Fruit fly (Drosophila melanogaster) whole organism, wandering third instar larva: ENCODE measurements around the gene PIG-K.

Source experiments
- CG9705 ChIP-seq: fragments of 200-800 bp; sonication (Bioruptor generic); optimal IDR thresholded peaks from 2 replicates; lab custom pipeline; 2018; ENCODE audit warnings: missing biosample characterization, mild to moderate bottlenecking, missing genetic modification characterization
- Jra ChIP-seq: sonication (Bioruptor generic); optimal IDR thresholded peaks from 2 replicates; lab custom pipeline; 2016; ENCODE audit warnings: missing biosample characterization, missing genetic modification characterization
- N ChIP-seq: fragments of >200 bp; optimal IDR thresholded peaks from 2 replicates; lab custom pipeline; 2018; ENCODE audit warnings: missing biosample characterization, missing external identifiers, missing genetic modification characterization
- OdsH ChIP-seq: fragments of 200-800 bp; sonication (Bioruptor generic); optimal IDR thresholded peaks from 2 replicates; lab custom pipeline; 2016; ENCODE audit warnings: missing biosample characterization, mild to moderate bottlenecking, missing genetic modification characterization
- dsf ChIP-seq: sonication (Bioruptor generic); optimal IDR thresholded peaks from 2 replicates; lab custom pipeline; 2016; ENCODE audit warnings: missing biosample characterization, missing genetic modification characterization, borderline replicate concordance
- ey ChIP-seq: fragments of 200-800 bp; sonication (Bioruptor generic); optimal IDR thresholded peaks from 2 replicates; lab custom pipeline; 2016; ENCODE audit warnings: missing biosample characterization, missing genetic modification characterization
- pan ChIP-seq: fragments of >200 bp; optimal IDR thresholded peaks from 2 replicates; lab custom pipeline; 2017
- psq ChIP-seq: fragments of 200-800 bp; sonication (Bioruptor generic); optimal IDR thresholded peaks from 3 replicates; lab custom pipeline; 2017; ENCODE audit warnings: missing biosample characterization, mild to moderate bottlenecking, missing genetic modification characterization, moderate library complexity
- sv ChIP-seq: fragments of 200-800 bp; sonication (Bioruptor generic); optimal IDR thresholded peaks from 3 replicates; lab custom pipeline; 2016; ENCODE audit warnings: missing biosample characterization, missing genetic modification characterization
- tai ChIP-seq: sonication (Bioruptor generic); optimal IDR thresholded peaks from 2 replicates; lab custom pipeline; 2016; ENCODE audit warnings: missing biosample characterization, missing genetic modification characterization
- usp ChIP-seq: fragments of >200 bp; optimal IDR thresholded peaks from 2 replicates; lab custom pipeline; 2017; ENCODE audit warnings: missing biosample characterization, missing genetic modification characterization

dm6 chrX:2036800-2037488, 27.8 kb upstream of the PIG-K start:
- TF ChIP-seq OdsH (no peak), sv (no peak), tai (no peak), N (GFP tag; lab: Kevin White, UChicago) (no peak), usp (GFP tag; lab: Kevin White, UChicago) (no peak), pan (lab: Kevin White, UChicago) (no peak), dsf (no peak), CG9705 (GFP tag; lab: Kevin White, UChicago) (no peak), Jra (GFP tag; lab: Kevin White, UChicago) (no peak), ey (no peak), psq (GFP tag; lab: Kevin White, UChicago) (peak; percentile 11)
